Fruit fly (Drosophila melanogaster) whole organism, prepupa: ENCODE results near the gene CG45073.

Experiments used
- CG11294 ChIP-seq: fragments of 200-800 bp; sonication (Bioruptor generic); IDR thresholded peaks from 2 replicates; pipeline ENCODE4 v1.3.6; 2022; ENCODE audit warnings: missing biosample characterization, missing genetic modification characterization
- CG11762 ChIP-seq: fragments of 200-800 bp; sonication (Bioruptor generic); optimal IDR thresholded peaks from 3 replicates; lab custom pipeline; 2016; ENCODE audit warnings: missing biosample characterization, missing genetic modification characterization; ENCODE audit not compliant: insufficient read depth
- CG11902 ChIP-seq: fragments of 200-800 bp; sonication (Bioruptor generic); optimal IDR thresholded peaks from 3 replicates; lab custom pipeline; 2016; ENCODE audit warnings: missing biosample characterization, missing genetic modification characterization
- CG1621 ChIP-seq: fragments of 200-800 bp; sonication (Bioruptor generic); optimal IDR thresholded peaks from 3 replicates; lab custom pipeline; 2018; ENCODE audit warnings: missing biosample characterization, mild to moderate bottlenecking, missing genetic modification characterization
- CG16779 ChIP-seq: fragments of 200-800 bp; sonication (Bioruptor generic); optimal IDR thresholded peaks from 3 replicates; lab custom pipeline; 2017; ENCODE audit warnings: missing biosample characterization, mild to moderate bottlenecking, missing genetic modification characterization
- CG31627 ChIP-seq: fragments of 200-800 bp; sonication (Bioruptor generic); optimal IDR thresholded peaks from 3 replicates; lab custom pipeline; 2016; ENCODE audit warnings: missing biosample characterization, missing genetic modification characterization
- CG32006 ChIP-seq: fragments of 200-800 bp; sonication (Bioruptor generic); optimal IDR thresholded peaks from 3 replicates; lab custom pipeline; 2017; ENCODE audit warnings: missing biosample characterization, mild to moderate bottlenecking, missing genetic modification characterization
- CG3919 ChIP-seq: fragments of 200-800 bp; sonication (Bioruptor generic); optimal IDR thresholded peaks from 3 replicates; lab custom pipeline; 2016; ENCODE audit warnings: missing biosample characterization, missing genetic modification characterization
- CG6163 ChIP-seq: fragments of 200-800 bp; sonication (Bioruptor generic); IDR thresholded peaks from 3 replicates; pipeline ENCODE4 v1.3.6; 2022; ENCODE audit warnings: missing biosample characterization, missing genetic modification characterization
- CG6276 ChIP-seq: fragments of 200-800 bp; sonication (Bioruptor generic); optimal IDR thresholded peaks from 2 replicates; lab custom pipeline; 2017; ENCODE audit warnings: missing biosample characterization, mild to moderate bottlenecking, missing genetic modification characterization
- CG7368 ChIP-seq: fragments of 200-800 bp; sonication (Bioruptor generic); optimal IDR thresholded peaks from 3 replicates; lab custom pipeline; 2016; ENCODE audit warnings: missing biosample characterization, missing genetic modification characterization
- CG8119 ChIP-seq: fragments of 200-800 bp; sonication (Bioruptor generic); IDR thresholded peaks from 3 replicates; pipeline ENCODE4 v1.3.6; 2022; ENCODE audit warnings: missing biosample characterization, missing genetic modification characterization
- Eip78C ChIP-seq: fragments of 200-800 bp; sonication (Bioruptor generic); peaks from one replicate; lab custom pipeline; 2016; ENCODE audit warnings: missing biosample characterization, missing genetic modification characterization
- Eip93F ChIP-seq: fragments of 200-800 bp; sonication (Bioruptor generic); optimal IDR thresholded peaks from 2 replicates; lab custom pipeline; 2016; ENCODE audit warnings: missing biosample characterization, mild to moderate bottlenecking, missing genetic modification characterization
- Ets21C ChIP-seq: fragments of 200-800 bp; sonication (Bioruptor generic); optimal IDR thresholded peaks from 3 replicates; lab custom pipeline; 2016; ENCODE audit warnings: missing biosample characterization, missing genetic modification characterization
- Ets96B ChIP-seq: fragments of 200-800 bp; optimal IDR thresholded peaks from 2 replicates; lab custom pipeline; 2019; ENCODE audit warnings: missing biosample characterization, mild to moderate bottlenecking, missing genetic modification characterization, moderate library complexity
- Gug ChIP-seq: fragments of 200-800 bp; sonication (Bioruptor generic); IDR thresholded peaks from 2 replicates; pipeline ENCODE4 v1.3.6; 2022; ENCODE audit warnings: missing biosample characterization, missing genetic modification characterization
- Hr4 ChIP-seq: fragments of 200-800 bp; sonication (Bioruptor generic); optimal IDR thresholded peaks from 3 replicates; lab custom pipeline; 2016; ENCODE audit warnings: missing biosample characterization, missing genetic modification characterization
- Lpt ChIP-seq: fragments of 200-800 bp; sonication (Bioruptor generic); optimal IDR thresholded peaks from 3 replicates; lab custom pipeline; 2016; ENCODE audit warnings: missing biosample characterization, missing genetic modification characterization
- Met ChIP-seq: fragments of 200-800 bp; sonication (Bioruptor generic); optimal IDR thresholded peaks from 3 replicates; lab custom pipeline; 2016; ENCODE audit warnings: missing biosample characterization, missing genetic modification characterization
- OdsH ChIP-seq: fragments of 200-800 bp; sonication (Bioruptor generic); optimal IDR thresholded peaks from 3 replicates; lab custom pipeline; 2016; ENCODE audit warnings: missing biosample characterization, missing genetic modification characterization
- Sox102F ChIP-seq: fragments of 200-800 bp; sonication (Bioruptor generic); optimal IDR thresholded peaks from 2 replicates; lab custom pipeline; 2016; ENCODE audit warnings: missing biosample characterization, mild to moderate bottlenecking, missing genetic modification characterization
- acj6 ChIP-seq: fragments of 200-800 bp; sonication (Bioruptor generic); optimal IDR thresholded peaks from 3 replicates; lab custom pipeline; 2016; ENCODE audit warnings: missing biosample characterization, missing genetic modification characterization
- cyc ChIP-seq: fragments of 200-800 bp; sonication (Bioruptor generic); optimal IDR thresholded peaks from 3 replicates; lab custom pipeline; 2016; ENCODE audit warnings: missing biosample characterization, missing genetic modification characterization
- dac ChIP-seq: fragments of 200-800 bp; sonication (Bioruptor generic); optimal IDR thresholded peaks from 2 replicates; lab custom pipeline; 2017; ENCODE audit warnings: missing biosample characterization, mild to moderate bottlenecking, missing genetic modification characterization
- eg ChIP-seq: fragments of 200-800 bp; sonication (Bioruptor generic); IDR thresholded peaks from 3 replicates; pipeline ENCODE4 v1.3.6; 2022; ENCODE audit warnings: missing biosample characterization, missing genetic modification characterization
- esn ChIP-seq: fragments of 200-800 bp; sonication (Bioruptor generic); optimal IDR thresholded peaks from 2 replicates; lab custom pipeline; 2016; ENCODE audit warnings: missing biosample characterization, mild to moderate bottlenecking, missing genetic modification characterization, moderate library complexity
- fd59A ChIP-seq: fragments of 200-800 bp; sonication (Bioruptor generic); optimal IDR thresholded peaks from 2 replicates; lab custom pipeline; 2017; ENCODE audit warnings: missing biosample characterization, mild to moderate bottlenecking, missing genetic modification characterization, missing genetic modification reagents
- fd85E ChIP-seq: fragments of 200-800 bp; sonication (Bioruptor generic); optimal IDR thresholded peaks from 3 replicates; lab custom pipeline; 2016; ENCODE audit warnings: missing biosample characterization, missing genetic modification characterization
- fkh ChIP-seq: fragments of 200-800 bp; sonication (Bioruptor generic); optimal IDR thresholded peaks from 3 replicates; lab custom pipeline; 2017; ENCODE audit warnings: missing biosample characterization, mild to moderate bottlenecking, missing genetic modification characterization, moderate library complexity
- net ChIP-seq: fragments of 200-800 bp; sonication (Bioruptor generic); optimal IDR thresholded peaks from 3 replicates; lab custom pipeline; 2016; ENCODE audit warnings: missing biosample characterization, missing genetic modification characterization
- pdm3 ChIP-seq: fragments of 200-800 bp; sonication (Bioruptor generic); optimal IDR thresholded peaks from 3 replicates; lab custom pipeline; 2016; ENCODE audit warnings: missing biosample characterization, missing genetic modification characterization
- ss ChIP-seq, 2 experiments: fragments of 200-800 bp; sonication (Bioruptor generic); optimal IDR thresholded peaks; 2 replicates in 1 of 2; 3 replicates in 1 of 2; lab custom pipeline; 2017 to 2018; ENCODE audit warnings: mild to moderate bottlenecking in 2 of 2, missing biosample characterization in 2 of 2, missing genetic modification characterization in 2 of 2, moderate library complexity in 1 of 2
- svp ChIP-seq: fragments of 200-800 bp; sonication (Bioruptor generic); peaks from one replicate; lab custom pipeline; 2016; ENCODE audit warnings: missing biosample characterization, missing genetic modification characterization
- vri ChIP-seq: fragments of 200-800 bp; sonication (Bioruptor generic); optimal IDR thresholded peaks from 3 replicates; lab custom pipeline; 2016; ENCODE audit warnings: missing biosample characterization, mild to moderate bottlenecking, missing genetic modification characterization

Gene CG45073

DNA sequence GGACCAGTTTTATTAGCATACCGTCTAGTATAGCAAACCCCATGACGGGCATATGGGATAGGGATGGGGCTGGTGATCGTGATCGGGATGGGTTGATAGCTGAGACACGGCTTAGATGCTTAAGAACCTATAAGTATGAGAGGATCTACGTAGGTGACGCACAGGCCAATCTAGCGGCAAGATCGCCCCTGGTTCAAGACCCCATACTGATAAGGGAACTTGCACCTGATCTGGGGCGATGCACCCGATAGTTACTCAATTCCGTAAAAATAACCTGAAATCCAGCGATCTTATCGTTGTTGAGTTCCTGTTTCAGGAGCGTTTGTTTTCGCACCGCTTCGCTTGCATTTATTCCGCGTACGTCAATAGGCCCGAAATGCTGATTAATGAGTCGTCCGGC is 15.9 kb downstream of the CG45073 start:
- TF ChIP-seq CG7368 (GFP tag; lab: Kevin White, UChicago) (no peak), CG16779 (no peak), CG11762 (GFP tag; lab: Kevin White, UChicago) (no peak), fkh (GFP tag; lab: Kevin White, UChicago) (no peak), svp (peak; percentile 67)

DNA sequence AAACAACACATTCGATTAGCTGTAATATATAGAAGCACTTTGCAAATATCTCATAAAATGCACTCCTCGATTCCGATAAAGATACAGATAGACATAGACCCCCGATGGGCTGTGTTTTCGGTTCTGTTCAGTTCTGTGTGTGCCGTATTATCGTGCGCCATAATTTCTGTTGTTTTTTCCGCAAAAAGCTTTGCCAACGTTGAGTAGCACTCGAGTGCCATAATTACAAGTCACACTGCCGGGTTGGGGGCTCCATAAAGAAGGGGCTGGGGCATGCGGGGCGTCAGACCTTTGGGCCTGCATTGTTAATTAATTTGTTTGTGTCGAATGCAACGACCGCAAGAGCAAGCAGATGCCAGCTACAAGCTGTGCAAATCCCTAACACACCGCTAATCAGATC is 16.8 kb downstream of the CG45073 start:
- no peak for TF ChIP-seq cyc (GFP tag; lab: Kevin White, UChicago)
- no peak for TF ChIP-seq pdm3
- no peak for TF ChIP-seq CG6276
- TF ChIP-seq Ets96B (tag; lab: Kevin White, UChicago): no peak
- no peak for TF ChIP-seq dac (GFP tag; lab: Kevin White, UChicago)
- TF ChIP-seq svp: peak; percentile 86
- TF ChIP-seq CG32006: no peak

DNA sequence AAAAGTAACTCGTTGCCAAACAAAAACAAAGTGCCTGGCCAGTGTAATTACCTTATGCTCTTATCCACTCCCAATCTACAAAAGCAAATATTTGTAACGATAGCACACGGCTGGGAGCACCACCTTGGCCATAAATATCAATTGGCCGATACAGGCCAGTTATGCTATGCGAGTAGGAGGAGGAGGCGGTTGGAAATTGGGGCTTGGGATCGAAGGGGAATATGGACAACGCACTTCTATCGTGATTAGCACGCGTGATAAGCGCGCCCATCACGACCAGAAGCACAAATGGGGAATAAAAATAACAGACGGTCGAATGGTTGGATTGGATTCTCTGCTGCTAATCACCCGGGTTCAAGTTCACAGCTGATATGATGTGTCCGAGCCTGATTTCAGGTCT is 18.0 kb downstream of the CG45073 start:
- peak; percentile 93 for TF ChIP-seq svp
- peak; percentile 56 for TF ChIP-seq fkh (GFP tag; lab: Kevin White, UChicago)
- peak; percentile 44 for TF ChIP-seq Eip78C (GFP tag; lab: Kevin White, UChicago)
- no peak for TF ChIP-seq pdm3
- no peak for TF ChIP-seq net
- no peak for TF ChIP-seq CG31627 (GFP tag; lab: Kevin White, UChicago)
- TF ChIP-seq Sox102F (GFP tag; lab: Kevin White, UChicago): no peak

DNA sequence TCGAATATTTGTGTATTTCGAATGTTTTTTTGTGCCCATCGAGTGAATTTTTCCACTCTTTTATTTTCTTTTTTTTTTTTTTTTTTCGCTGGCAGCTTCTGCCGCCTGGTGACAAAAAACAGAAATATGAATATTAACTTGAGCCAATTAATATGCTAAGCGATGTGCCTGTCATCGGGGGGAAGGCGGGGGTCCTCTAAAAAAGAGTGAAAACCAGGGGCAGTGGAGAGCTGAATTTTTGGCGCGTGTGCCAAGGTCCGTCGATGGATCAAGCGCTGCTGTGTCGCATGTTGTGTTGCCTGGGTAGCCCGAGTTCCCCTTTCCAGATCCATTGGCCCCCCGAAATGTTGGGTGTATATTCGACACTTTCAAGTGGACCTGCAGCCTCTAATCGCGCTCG is 18.7 kb downstream of the CG45073 start:
- TF ChIP-seq fd59A (GFP tag; lab: Kevin White, UChicago) (no peak), Hr4 (GFP tag; lab: Kevin White, UChicago) (no peak), Eip93F (no peak), Gug (GFP tag; lab: Robert Waterston, UW) (no peak), eg (GFP tag; lab: Robert Waterston, UW) (0 out of 3 replicates have a peak, but pooled peaks have one; percentile 18)
- TF ChIP-seq, all 60 proteins: peak for 1

DNA sequence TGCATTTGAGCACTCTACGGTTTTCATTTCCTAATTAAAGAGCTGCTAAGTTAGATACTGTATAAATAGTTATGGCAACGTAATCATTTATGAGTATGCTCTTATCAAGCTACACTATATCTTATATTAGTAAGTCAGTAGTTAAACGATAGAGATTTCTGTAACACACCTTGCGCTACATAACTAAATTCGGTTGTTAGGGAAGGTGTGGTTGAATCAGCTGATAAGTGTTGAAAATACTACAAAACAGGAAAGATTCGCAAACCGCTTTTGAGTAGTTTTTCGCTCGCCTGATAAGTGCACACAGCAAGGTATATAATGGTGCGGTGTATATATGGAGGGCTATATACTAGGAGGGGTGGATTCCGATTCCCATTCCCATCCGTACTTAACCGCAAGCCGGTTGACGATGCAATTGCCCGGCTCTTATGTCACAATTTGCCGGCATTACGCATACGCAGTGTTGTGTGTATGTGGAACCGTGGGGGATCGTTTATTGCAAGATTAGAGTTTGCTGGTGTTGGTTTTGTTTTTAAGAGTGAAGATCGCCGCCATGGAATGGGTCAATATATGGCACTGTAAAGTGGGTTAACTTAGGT is 19.5 kb downstream of the CG45073 start:
- TF ChIP-seq CG3919 (GFP tag; lab: Kevin White, UChicago) (no peak), vri (peak; percentile 74), svp (peak; percentile 30)

DNA sequence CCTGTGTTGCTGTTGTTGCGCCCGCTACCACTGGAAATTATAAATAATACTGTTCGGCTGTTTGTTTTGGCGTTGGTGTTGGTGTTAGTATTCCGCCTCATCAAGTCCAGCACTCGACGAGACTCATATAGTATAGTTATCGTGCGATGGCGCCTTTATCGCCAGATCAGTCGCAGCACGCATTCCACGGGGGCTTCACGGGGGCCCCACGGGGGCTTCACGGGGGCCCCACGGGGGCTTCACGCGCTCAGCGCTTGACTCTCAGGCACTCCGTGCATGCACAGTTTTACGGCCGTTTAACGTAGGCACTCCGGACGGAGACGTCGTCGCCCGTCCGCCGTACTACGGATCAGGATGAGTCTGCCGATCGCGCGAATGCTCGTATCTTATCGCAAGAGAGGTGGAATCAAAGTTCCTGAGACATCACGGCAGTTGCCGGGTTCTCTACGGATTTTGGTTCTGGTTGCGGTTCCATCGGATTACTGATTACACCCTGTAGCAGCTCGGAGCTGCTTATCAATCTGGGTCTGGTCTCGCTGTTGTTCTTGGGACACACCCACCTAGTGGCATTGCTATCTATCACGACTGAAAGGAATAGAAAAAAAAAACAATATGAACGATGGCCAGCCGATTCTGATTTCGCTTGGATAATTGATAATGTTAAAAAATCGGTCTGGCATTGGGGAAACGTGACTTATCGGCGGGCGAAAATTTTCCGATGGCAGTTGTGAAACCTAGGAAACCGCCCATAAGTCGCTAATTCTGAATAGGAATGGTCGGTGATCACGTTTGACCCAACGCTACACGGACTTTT is 21.5 kb downstream of the CG45073 start:
- TF ChIP-seq OdsH (GFP tag; lab: Kevin White, UChicago) (no peak), acj6 (no peak), fd85E (GFP tag; lab: Kevin White, UChicago) (no peak), Ets21C (GFP tag; lab: Kevin White, UChicago) (no peak), Ets96B (tag; lab: Kevin White, UChicago) (no peak), CG1621 (tag; lab: Kevin White, UChicago) (peak; percentile 40), CG3919 (GFP tag; lab: Kevin White, UChicago) (peak; percentile 18), CG8119 (no peak), Gug (GFP tag; lab: Robert Waterston, UW) (no peak), fkh (GFP tag; lab: Kevin White, UChicago) (peak; percentile 21), Eip78C (GFP tag; lab: Kevin White, UChicago) (peak; percentile 73), ss (GFP tag; optimal IDR thresholded peaks at IDR 0.05; lab: Kevin White, UChicago) (no peak), CG6163 (peak; percentile 32; the same call in 1 of the 3 replicates), CG11902 (GFP tag; lab: Kevin White, UChicago) (no peak), CG11294 (GFP tag; lab: Robert Waterston, UW) (no peak; the same call in 1 of the 2 replicates), svp (peak; percentile 97), esn (GFP tag; lab: Kevin White, UChicago) (peak; percentile 11), Lpt (GFP tag; lab: Kevin White, UChicago) (no peak), Met (no peak), vri (peak; percentile 84)
